Worm (Caenorhabditis elegans): ENCODE data around the gene lys-5.

Gene lys-5

DNA sequence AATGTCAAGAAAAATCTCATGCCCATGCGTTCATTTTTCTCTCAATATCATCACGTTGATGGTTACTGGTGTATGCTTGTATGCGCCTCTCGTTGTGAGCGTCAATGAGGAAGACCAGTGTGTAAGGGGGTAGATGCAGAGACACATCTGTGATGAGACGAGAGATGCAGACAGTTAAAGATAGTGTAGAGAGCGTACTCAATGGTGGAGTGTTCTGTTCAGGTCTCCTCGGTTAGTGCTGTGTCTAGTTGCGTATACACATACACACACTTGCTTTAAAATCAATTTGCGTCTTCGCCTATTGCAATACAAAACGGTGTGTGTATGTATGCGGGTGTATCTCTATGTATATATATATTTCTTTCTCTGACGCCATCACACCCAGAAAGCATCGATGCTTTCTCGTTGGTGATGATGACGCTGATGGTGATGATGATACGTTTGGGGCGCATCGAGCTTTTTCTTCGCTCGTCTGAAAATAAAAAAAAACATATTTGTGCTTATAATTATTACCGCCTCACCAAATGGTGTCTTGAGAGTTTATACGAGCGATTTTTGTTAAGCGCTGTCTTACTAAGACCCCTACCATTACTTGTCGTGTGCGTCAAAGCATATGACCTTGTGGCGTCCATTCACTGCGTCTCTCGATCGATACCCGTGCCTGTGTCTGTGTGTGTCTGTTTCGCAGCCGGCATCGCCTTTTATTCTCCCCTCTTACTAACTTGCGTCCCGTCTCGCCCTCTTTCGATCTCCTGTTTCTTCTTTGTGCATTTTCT, 31.8 kb downstream of the lys-5 start, which contains the start of gene F40F11.3 (continued):
- TF ChIP-seq irx-1 (tag; optimal IDR thresholded peaks at IDR 0.05), result peak; percentile 34
- TF ChIP-seq lir-3 (tag; optimal IDR thresholded peaks at IDR 0.05; ENCODE audit: poor library complexity), result peak; percentile 83
- peak; percentile 93 for TF ChIP-seq dsc-1 (tag; optimal IDR thresholded peaks at IDR 0.05)
- TF ChIP-seq nhr-28 (tag; optimal IDR thresholded peaks at IDR 0.05), result no peak
- TF ChIP-seq dpl-1 (GFP tag; optimal IDR thresholded peaks at IDR 0.05), result peak; percentile 51 to 60 (median 57)
- peak; percentile 61 for TF ChIP-seq C04F5.9 (tag; optimal IDR thresholded peaks at IDR 0.05)
- TF ChIP-seq zip-4 (GFP tag; optimal IDR thresholded peaks at IDR 0.05), result peak; percentile 33
- peak; percentile 1 for TF ChIP-seq unc-62 (GFP tag; optimal IDR thresholded peaks at IDR 0.05)
- TF ChIP-seq lsy-2 (tag; optimal IDR thresholded peaks at IDR 0.05), result peak; percentile 84 to 90
- peak; percentile 80 for TF ChIP-seq ceh-8 (GFP tag; optimal IDR thresholded peaks at IDR 0.05)
- no peak for TF ChIP-seq nhr-84 (tag; optimal IDR thresholded peaks at IDR 0.05)
- TF ChIP-seq ztf-11 (tag; optimal IDR thresholded peaks at IDR 0.05), result peak in 1 of 2 experiments; percentile 67
- peak; percentile 83 for TF ChIP-seq ama-1 (optimal IDR thresholded peaks at IDR 0.05)
- peak; percentile 90 for TF ChIP-seq jun-1 (tag; optimal IDR thresholded peaks at IDR 0.05)
- TF ChIP-seq nhr-11 (tag; optimal IDR thresholded peaks at IDR 0.05), result peak; percentile 50
- no peak for TF ChIP-seq ceh-63 (GFP tag; optimal IDR thresholded peaks at IDR 0.05)
- TF ChIP-seq grh-1 (GFP tag; IDR thresholded peaks at IDR 0.05), result peak; percentile 46
- peak; percentile 50 for TF ChIP-seq fkh-4 (tag; optimal IDR thresholded peaks at IDR 0.05; ENCODE audit: borderline replicate concordance)
- TF ChIP-seq elt-3 (tag; optimal IDR thresholded peaks at IDR 0.05), result peak in 3 of 6 experiments; percentile 44 to 81 (median 79)
- peak; percentile 83 for TF ChIP-seq nhr-19 (GFP tag; conservative IDR thresholded peaks at IDR 0.05)
- peak; percentile 73 for TF ChIP-seq pax-3 (tag; optimal IDR thresholded peaks at IDR 0.05)
- no peak for TF ChIP-seq alr-1 (tag; optimal IDR thresholded peaks at IDR 0.05; ENCODE audit: borderline replicate concordance)
- TF ChIP-seq ceh-82 (tag; optimal IDR thresholded peaks at IDR 0.05), result peak; percentile 65 to 91 (median 78)
- TF ChIP-seq pqm-1 (tag; optimal IDR thresholded peaks at IDR 0.05), result peak; percentile 33
- TF ChIP-seq isw-1 (GFP tag; IDR thresholded peaks at IDR 0.05), result peak; percentile 77
- peak in 1 of 2 experiments; percentile 75 for TF ChIP-seq egl-27 (tag; optimal IDR thresholded peaks at IDR 0.05)
- TF ChIP-seq hlh-4 (tag; optimal IDR thresholded peaks at IDR 0.05), result no peak
- TF ChIP-seq nhr-77 (tag; optimal IDR thresholded peaks at IDR 0.05), result peak; percentile 78
- TF ChIP-seq C16A3.4 (tag; optimal IDR thresholded peaks at IDR 0.05), result peak; percentile 89
- peak; percentile 96 for TF ChIP-seq snu-23 (GFP tag; optimal IDR thresholded peaks at IDR 0.05)
- peak; percentile 91 for TF ChIP-seq swsn-7 (tag; optimal IDR thresholded peaks at IDR 0.05)
- peak; percentile 92 for TF ChIP-seq nhr-71 (tag; optimal IDR thresholded peaks at IDR 0.05)
- peak; percentile 78 for TF ChIP-seq nhr-90 (tag; optimal IDR thresholded peaks at IDR 0.05; ENCODE audit: poor library complexity)
- peak; percentile 25 for TF ChIP-seq lin-39 (tag; optimal IDR thresholded peaks at IDR 0.05)
- TF ChIP-seq unc-86 (tag; optimal IDR thresholded peaks at IDR 0.05), result peak; percentile 67
- TF ChIP-seq sptf-1 (tag; optimal IDR thresholded peaks at IDR 0.05), result no peak
- TF ChIP-seq blmp-1 (tag; optimal IDR thresholded peaks at IDR 0.05), result peak; percentile 62
- peak; percentile 83 for TF ChIP-seq egl-13 (tag; optimal IDR thresholded peaks at IDR 0.05)
- peak; percentile 87 for TF ChIP-seq nhr-47 (tag; optimal IDR thresholded peaks at IDR 0.05)
- peak; percentile 67 for TF ChIP-seq skn-1 (tag; optimal IDR thresholded peaks at IDR 0.05)
- TF ChIP-seq ets-5 (GFP tag; IDR thresholded peaks at IDR 0.05), result no peak
- no peak for TF ChIP-seq Y116A8C.19 (tag; optimal IDR thresholded peaks at IDR 0.05; ENCODE audit: borderline replicate concordance)

Measured in whole organism, L1 larva.